Worm (Caenorhabditis elegans): Measurements from ENCODE around the gene Y70C5B.2.
A peak's percentile ranks its signal among the peaks of the same experiment; 100 is the strongest.

Gene Y70C5B.2

DNA sequence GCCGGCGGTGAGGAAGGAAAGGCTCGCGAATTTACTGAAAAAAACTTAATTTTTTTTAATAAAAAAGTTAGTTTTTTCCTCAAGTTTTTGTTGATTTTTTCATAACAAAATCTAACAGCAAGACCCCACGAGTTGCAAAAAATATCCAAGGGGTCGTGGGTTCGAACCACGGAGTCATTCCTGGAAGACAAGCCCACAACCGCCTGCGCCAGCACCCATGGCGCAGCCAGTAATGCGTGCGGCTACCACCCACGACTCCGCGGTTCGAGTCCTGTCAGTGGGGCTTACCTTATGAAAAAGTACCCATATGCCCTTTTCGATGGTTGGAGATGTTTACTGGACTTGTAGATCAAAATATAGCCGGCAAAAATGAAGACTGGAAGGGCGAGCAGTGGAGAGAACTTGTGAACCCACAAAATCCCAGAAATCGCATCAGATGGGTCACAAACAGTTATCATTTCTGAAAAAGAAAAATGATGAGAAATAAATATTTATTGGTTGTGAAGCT lies 37.9 kb downstream of the Y70C5B.2 start, which contains the start of gene Y70C5A.2:
Gene Y70C5A.2 (minus strand): TSS at position 458 of the 508 bp plus-strand sequence.
- TF ChIP-seq ztf-11 (tag; optimal IDR thresholded peaks at IDR 0.05) (no peak), nhr-10 (tag; optimal IDR thresholded peaks at IDR 0.05) (no peak), unc-39 (tag; optimal IDR thresholded peaks at IDR 0.05) (no peak), lsy-2 (tag; optimal IDR thresholded peaks at IDR 0.05) (no peak), egl-27 (tag; optimal IDR thresholded peaks at IDR 0.05) (no peak), nhr-237 (tag; optimal IDR thresholded peaks at IDR 0.05) (no peak), ceh-82 (tag; optimal IDR thresholded peaks at IDR 0.05) (no peak), aly-2 (tag; optimal IDR thresholded peaks at IDR 0.05) (no peak), ZK546.5 (tag; optimal IDR thresholded peaks at IDR 0.05) (no peak), lin-11 (tag; optimal IDR thresholded peaks at IDR 0.05) (no peak), C34F6.9 (tag; optimal IDR thresholded peaks at IDR 0.05) (no peak), ztf-4 (tag; optimal IDR thresholded peaks at IDR 0.05) (no peak), ztf-1 (GFP tag; conservative IDR thresholded peaks at IDR 0.05) (no peak)

ce11 chrV:16621894-16622293 lies 38.8 kb downstream of the Y70C5B.2 start:
- TF ChIP-seq blmp-1 (tag; optimal IDR thresholded peaks at IDR 0.05; ENCODE audit: insufficient read depth) (no peak), nhr-11 (tag; optimal IDR thresholded peaks at IDR 0.05) (no peak), ZK546.5 (tag; optimal IDR thresholded peaks at IDR 0.05) (no peak), sma-3 (GFP tag; optimal IDR thresholded peaks at IDR 0.05) (no peak), sem-4 (tag; optimal IDR thresholded peaks at IDR 0.05) (no peak), nhr-77 (tag; optimal IDR thresholded peaks at IDR 0.05) (no peak), snpc-4 (tag; optimal IDR thresholded peaks at IDR 0.05) (no peak), skn-1 (tag; optimal IDR thresholded peaks at IDR 0.05) (no peak), lsy-2 (tag; optimal IDR thresholded peaks at IDR 0.05) (no peak), fos-1 (tag; optimal IDR thresholded peaks at IDR 0.05) (no peak), ceh-16 (tag; optimal IDR thresholded peaks at IDR 0.05) (no peak), zag-1 (tag; optimal IDR thresholded peaks at IDR 0.05) (no peak), gmeb-1 (tag; optimal IDR thresholded peaks at IDR 0.05) (no peak), R02D3.7 (tag; optimal IDR thresholded peaks at IDR 0.05) (no peak), alr-1 (tag; optimal IDR thresholded peaks at IDR 0.05) (no peak), peb-1 (tag; optimal IDR thresholded peaks at IDR 0.05) (no peak), crh-2 (tag; optimal IDR thresholded peaks at IDR 0.05) (no peak), nhr-237 (tag; optimal IDR thresholded peaks at IDR 0.05) (no peak), unc-55 (GFP tag; optimal IDR thresholded peaks at IDR 0.05) (no peak)

DNA sequence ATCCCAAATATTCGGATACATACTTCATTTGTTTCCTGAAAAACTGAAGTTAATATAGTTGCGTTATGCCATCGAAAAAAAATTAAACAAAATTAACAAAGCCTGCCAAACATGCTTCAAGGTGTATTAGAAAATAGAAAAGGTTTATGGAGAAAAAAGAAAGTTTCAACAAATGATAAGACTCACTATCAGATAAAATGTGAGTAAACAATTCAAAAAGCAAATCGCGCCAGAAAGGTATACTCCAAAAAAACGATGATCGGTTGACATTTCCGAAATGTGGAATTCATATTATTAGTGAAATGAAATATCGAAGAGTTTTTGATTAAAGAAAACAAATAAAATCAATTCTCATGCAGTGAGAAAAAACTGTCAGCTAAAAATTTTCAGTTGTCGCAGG lies 39.8 kb downstream of the Y70C5B.2 start, which contains the start of gene Y70C5A.3:
Gene Y70C5A.3 (minus strand): TSS at position 50 of the 400 bp plus-strand sequence.
- TF ChIP-seq fos-1 (tag; optimal IDR thresholded peaks at IDR 0.05) = peak; percentile 22
- TF ChIP-seq peb-1 (tag; optimal IDR thresholded peaks at IDR 0.05) = no peak

DNA sequence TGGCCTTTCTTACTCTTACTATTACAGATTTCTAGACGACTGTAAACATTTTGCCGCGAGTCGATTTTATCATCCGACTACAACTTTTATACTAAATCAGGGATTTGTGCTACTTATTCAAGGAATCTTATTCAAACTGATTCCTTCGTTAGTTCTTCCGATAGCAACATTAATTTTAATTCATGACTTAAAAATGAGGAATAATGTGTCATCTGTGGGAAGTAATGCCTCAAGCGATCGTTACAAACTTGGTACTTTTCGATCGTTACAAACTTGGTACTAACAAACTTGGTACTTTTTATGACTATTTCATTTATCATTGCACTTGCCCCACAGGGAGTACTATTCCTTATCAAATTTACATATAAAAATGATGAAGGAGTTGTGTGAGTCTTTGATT lies 43.3 kb downstream of the Y70C5B.2 start, which contains the start of gene Y70C5A.4:
Gene Y70C5A.4 (plus strand): TSS at position 301 of the 400 bp plus-strand sequence.
- TF ChIP-seq dmd-4 (tag; optimal IDR thresholded peaks at IDR 0.05) = no peak
- no peak for TF ChIP-seq unc-62 (GFP tag; optimal IDR thresholded peaks at IDR 0.05)
- no peak for TF ChIP-seq crh-2 (tag; optimal IDR thresholded peaks at IDR 0.05)
- no peak for TF ChIP-seq ztf-1 (GFP tag; conservative IDR thresholded peaks at IDR 0.05)
- TF ChIP-seq snpc-4 (tag; optimal IDR thresholded peaks at IDR 0.05) = no peak
- no peak for TF ChIP-seq skn-1 (tag; optimal IDR thresholded peaks at IDR 0.05)
- no peak for TF ChIP-seq alr-1 (tag; optimal IDR thresholded peaks at IDR 0.05)
- TF ChIP-seq unc-39 (tag; optimal IDR thresholded peaks at IDR 0.05) = no peak
- TF ChIP-seq gmeb-1 (tag; optimal IDR thresholded peaks at IDR 0.05) = no peak
- no peak for TF ChIP-seq elt-1 (tag; optimal IDR thresholded peaks at IDR 0.05)
- TF ChIP-seq lin-39 (tag; optimal IDR thresholded peaks at IDR 0.05) = no peak
- no peak for TF ChIP-seq ceh-82 (tag; optimal IDR thresholded peaks at IDR 0.05)
- no peak for TF ChIP-seq nhr-77 (tag; optimal IDR thresholded peaks at IDR 0.05)
- TF ChIP-seq blmp-1 (tag; optimal IDR thresholded peaks at IDR 0.05; ENCODE audit: insufficient read depth) = no peak
- no peak for TF ChIP-seq ZK546.5 (tag; optimal IDR thresholded peaks at IDR 0.05)
- TF ChIP-seq nhr-23 (tag; optimal IDR thresholded peaks at IDR 0.05) = no peak
- TF ChIP-seq mbf-1 (tag; optimal IDR thresholded peaks at IDR 0.05) = no peak
- TF ChIP-seq fos-1 (tag; optimal IDR thresholded peaks at IDR 0.05) = no peak

All from whole organism, L2 larva.